Worm (Caenorhabditis elegans): ENCODE data around the gene F09G8.5.

Gene F09G8.5

ce11 chrIII:8254938-8255337 lies at the start of gene F09G8.5:
F09G8.5 (plus strand) TSS chrIII:8254975.
- TF ChIP-seq ceh-27 (GFP tag; optimal IDR thresholded peaks at IDR 0.05), result no peak
- no peak for TF ChIP-seq mcd-1 (GFP tag; IDR thresholded peaks at IDR 0.05)
- no peak for TF ChIP-seq bed-2 (GFP tag; IDR thresholded peaks at IDR 0.05)
- no peak for TF ChIP-seq nhr-80 (tag; optimal IDR thresholded peaks at IDR 0.05)
- no peak for TF ChIP-seq dpff-1 (tag; optimal IDR thresholded peaks at IDR 0.05)

- no peak for TF ChIP-seq ceh-27 (GFP tag; optimal IDR thresholded peaks at IDR 0.05)
- no peak for TF ChIP-seq ceh-100 (GFP tag; IDR thresholded peaks at IDR 0.05)
- TF ChIP-seq C17E4.6 (GFP tag; IDR thresholded peaks at IDR 0.05), result no peak
- TF ChIP-seq him-1 (tag; optimal IDR thresholded peaks at IDR 0.05), result no peak
- no peak for TF ChIP-seq nfya-1 (tag; optimal IDR thresholded peaks at IDR 0.05; ENCODE audit: borderline replicate concordance, insufficient read depth)
- no peak for TF ChIP-seq egrh-3 (GFP tag; IDR thresholded peaks at IDR 0.05)
- no peak for TF ChIP-seq ekl-4 (GFP tag; IDR thresholded peaks at IDR 0.05)
- TF ChIP-seq zim-3 (tag; optimal IDR thresholded peaks at IDR 0.05), result no peak
- TF ChIP-seq unc-62 (GFP tag; optimal IDR thresholded peaks at IDR 0.05), result no peak
- TF ChIP-seq rpc-1 (optimal IDR thresholded peaks at IDR 0.05), result no peak
- no peak for TF ChIP-seq rpc-1 (tag; optimal IDR thresholded peaks at IDR 0.05)
- TF ChIP-seq pbrm-1 (GFP tag; IDR thresholded peaks at IDR 0.05), result no peak
These were observed 45.0 kb upstream of the F09G8.5 start, which contains the start of gene C30A5.10 for ce11 chrIII:8209775-8210174. C30A5.10 (minus strand) TSS chrIII:8209875.

ce11 chrIII:8211562-8211961 lies 43.2 kb upstream of the F09G8.5 start:
- no peak for TF ChIP-seq F37B4.10 (GFP tag; IDR thresholded peaks at IDR 0.05)
- TF ChIP-seq ztf-28 (GFP tag; IDR thresholded peaks at IDR 0.05), result no peak
- no peak for TF ChIP-seq attf-6 (GFP tag; IDR thresholded peaks at IDR 0.05)
- no peak for TF ChIP-seq egrh-3 (GFP tag; IDR thresholded peaks at IDR 0.05)
- no peak for TF ChIP-seq die-1 (tag; optimal IDR thresholded peaks at IDR 0.05)
- TF ChIP-seq Y67H2A.10 (GFP tag; conservative IDR thresholded peaks at IDR 0.05), result no peak
- no peak for TF ChIP-seq ZK185.1 (tag; optimal IDR thresholded peaks at IDR 0.05; ENCODE audit: poor library complexity, severe bottlenecking)
- no peak for TF ChIP-seq T26A5.8 (tag; optimal IDR thresholded peaks at IDR 0.05)
- no peak for TF ChIP-seq Y56A3A.18 (GFP tag; IDR thresholded peaks at IDR 0.05)

ce11 chrIII:8216224-8216623 lies 38.6 kb upstream of the F09G8.5 start, which contains the start of gene unc-86:
unc-86 (minus strand) TSS chrIII:8216336.
- TF ChIP-seq ztf-28 (GFP tag; IDR thresholded peaks at IDR 0.05) (no peak), F23B12.7 (tag; optimal IDR thresholded peaks at IDR 0.05; ENCODE audit: insufficient read depth) (no peak), egl-44 (GFP tag; IDR thresholded peaks at IDR 0.05) (no peak), nhr-27 (tag; optimal IDR thresholded peaks at IDR 0.05) (no peak), attf-6 (GFP tag; IDR thresholded peaks at IDR 0.05) (no peak), ceh-79 (tag; optimal IDR thresholded peaks at IDR 0.05) (no peak), chd-7 (tag; optimal IDR thresholded peaks at IDR 0.05) (no peak), madf-8 (GFP tag; conservative IDR thresholded peaks at IDR 0.05) (no peak), F37B4.10 (GFP tag; IDR thresholded peaks at IDR 0.05) (no peak), mel-28 (tag; optimal IDR thresholded peaks at IDR 0.05; ENCODE audit: borderline replicate concordance) (no peak), aptf-2 (GFP tag; conservative IDR thresholded peaks at IDR 0.05) (no peak), ztf-26 (tag; optimal IDR thresholded peaks at IDR 0.05) (no peak), T26A5.8 (tag; optimal IDR thresholded peaks at IDR 0.05) (no peak), attf-3 (GFP tag; conservative IDR thresholded peaks at IDR 0.05) (no peak), tlf-1 (GFP tag; optimal IDR thresholded peaks at IDR 0.05) (no peak), ama-1 (optimal IDR thresholded peaks at IDR 0.05) (no peak), ama-1 (GFP tag; optimal IDR thresholded peaks at IDR 0.05) (no peak)
